Worm (Caenorhabditis elegans): ENCODE data around the gene irld-27.

The irld-27 gene

ce11 chrII:3337039-3337438 lies 4.9 kb downstream of the irld-27 start, which contains the start of gene F14D2.19:
Gene F14D2.19 (minus strand): TSS chrII:3337139.
- no peak for TF ChIP-seq hmg-4 (GFP tag; optimal IDR thresholded peaks at IDR 0.05)
- TF ChIP-seq tbx-37 (GFP tag; conservative IDR thresholded peaks at IDR 0.05), result no peak
- TF ChIP-seq tra-4 (tag; optimal IDR thresholded peaks at IDR 0.05), result no peak
- TF ChIP-seq scrt-1 (GFP tag; IDR thresholded peaks at IDR 0.05), result no peak
- no peak for TF ChIP-seq ets-7 (tag; optimal IDR thresholded peaks at IDR 0.05)
- TF ChIP-seq tbx-11 (GFP tag; IDR thresholded peaks at IDR 0.05), result no peak
- TF ChIP-seq sea-1 (GFP tag; conservative IDR thresholded peaks at IDR 0.05), result no peak
- TF ChIP-seq pes-1 (GFP tag; IDR thresholded peaks at IDR 0.05), result no peak
- no peak for TF ChIP-seq flt-1 (GFP tag; IDR thresholded peaks at IDR 0.05)
- TF ChIP-seq aly-1 (tag; optimal IDR thresholded peaks at IDR 0.05), result no peak
- no peak for TF ChIP-seq hnd-1 (tag; optimal IDR thresholded peaks at IDR 0.05)
- no peak for TF ChIP-seq B0310.2 (tag; optimal IDR thresholded peaks at IDR 0.05)
- TF ChIP-seq ceh-13 (GFP tag; optimal IDR thresholded peaks at IDR 0.05), result no peak

ce11 chrII:3338556-3338955 lies 6.4 kb downstream of the irld-27 start, which contains the start of gene F14D2.7:
Gene F14D2.7 (minus strand): TSS chrII:3338656.
- TF ChIP-seq tbx-11 (GFP tag; IDR thresholded peaks at IDR 0.05) (no peak), ama-1 (optimal IDR thresholded peaks at IDR 0.05) (no peak), ets-7 (tag; optimal IDR thresholded peaks at IDR 0.05) (no peak), ceh-13 (GFP tag; optimal IDR thresholded peaks at IDR 0.05) (no peak), pes-1 (GFP tag; IDR thresholded peaks at IDR 0.05) (no peak), flt-1 (GFP tag; IDR thresholded peaks at IDR 0.05) (no peak), tbx-37 (GFP tag; conservative IDR thresholded peaks at IDR 0.05) (no peak), hmbx-1 (tag; optimal IDR thresholded peaks at IDR 0.05) (no peak), hnd-1 (tag; optimal IDR thresholded peaks at IDR 0.05) (no peak), scrt-1 (GFP tag; IDR thresholded peaks at IDR 0.05) (no peak), ceh-36 (tag; optimal IDR thresholded peaks at IDR 0.05) (no peak), sea-1 (GFP tag; conservative IDR thresholded peaks at IDR 0.05) (no peak), aly-1 (tag; optimal IDR thresholded peaks at IDR 0.05) (no peak)

ce11 chrII:3340251-3340650 lies 8.1 kb downstream of the irld-27 start, which contains the start of gene F14D2.5:
Gene F14D2.5 (plus strand): TSS chrII:3340551.
- TF ChIP-seq ama-1 (optimal IDR thresholded peaks at IDR 0.05) (no peak), ceh-36 (tag; optimal IDR thresholded peaks at IDR 0.05) (no peak), tbx-37 (GFP tag; conservative IDR thresholded peaks at IDR 0.05) (no peak)

ce11 chrII:3340818-3341217 lies 8.7 kb downstream of the irld-27 start:
- TF ChIP-seq hmg-4 (GFP tag; optimal IDR thresholded peaks at IDR 0.05) (no peak), ets-7 (tag; optimal IDR thresholded peaks at IDR 0.05) (no peak), ama-1 (optimal IDR thresholded peaks at IDR 0.05) (no peak), hmbx-1 (tag; optimal IDR thresholded peaks at IDR 0.05) (no peak), sea-1 (GFP tag; conservative IDR thresholded peaks at IDR 0.05) (no peak), ceh-36 (tag; optimal IDR thresholded peaks at IDR 0.05) (no peak), B0310.2 (tag; optimal IDR thresholded peaks at IDR 0.05) (no peak), hnd-1 (tag; optimal IDR thresholded peaks at IDR 0.05) (no peak), tbx-11 (GFP tag; IDR thresholded peaks at IDR 0.05) (no peak), pes-1 (GFP tag; IDR thresholded peaks at IDR 0.05) (no peak), scrt-1 (GFP tag; IDR thresholded peaks at IDR 0.05) (no peak), tra-4 (tag; optimal IDR thresholded peaks at IDR 0.05) (no peak), tbx-37 (GFP tag; conservative IDR thresholded peaks at IDR 0.05) (no peak), F13C5.2 (tag; optimal IDR thresholded peaks at IDR 0.05) (no peak), aly-1 (tag; optimal IDR thresholded peaks at IDR 0.05) (no peak), ceh-13 (GFP tag; optimal IDR thresholded peaks at IDR 0.05) (no peak), flt-1 (GFP tag; IDR thresholded peaks at IDR 0.05) (no peak)

ce11 chrII:3341989-3342388 lies 9.8 kb downstream of the irld-27 start, which contains the start of gene F14D2.11:
Gene F14D2.11 (minus strand): TSS chrII:3342089.
- TF ChIP-seq ets-7 (tag; optimal IDR thresholded peaks at IDR 0.05) (no peak), scrt-1 (GFP tag; IDR thresholded peaks at IDR 0.05) (no peak), hmg-4 (GFP tag; optimal IDR thresholded peaks at IDR 0.05) (no peak), ceh-36 (tag; optimal IDR thresholded peaks at IDR 0.05) (no peak), ama-1 (optimal IDR thresholded peaks at IDR 0.05) (no peak)

- TF ChIP-seq F13C5.2 (tag; optimal IDR thresholded peaks at IDR 0.05) (no peak), ets-7 (tag; optimal IDR thresholded peaks at IDR 0.05) (no peak), ceh-13 (GFP tag; optimal IDR thresholded peaks at IDR 0.05) (no peak), ama-1 (optimal IDR thresholded peaks at IDR 0.05) (no peak), hnd-1 (tag; optimal IDR thresholded peaks at IDR 0.05) (no peak), flt-1 (GFP tag; IDR thresholded peaks at IDR 0.05) (no peak), hmbx-1 (tag; optimal IDR thresholded peaks at IDR 0.05) (no peak), aly-1 (tag; optimal IDR thresholded peaks at IDR 0.05) (no peak), tra-4 (tag; optimal IDR thresholded peaks at IDR 0.05) (no peak), scrt-1 (GFP tag; IDR thresholded peaks at IDR 0.05) (no peak), pes-1 (GFP tag; IDR thresholded peaks at IDR 0.05) (no peak), sea-1 (GFP tag; conservative IDR thresholded peaks at IDR 0.05) (no peak), B0310.2 (tag; optimal IDR thresholded peaks at IDR 0.05) (no peak), hmg-4 (GFP tag; optimal IDR thresholded peaks at IDR 0.05) (no peak), tbx-37 (GFP tag; conservative IDR thresholded peaks at IDR 0.05) (no peak), ceh-36 (tag; optimal IDR thresholded peaks at IDR 0.05) (no peak), tbx-11 (GFP tag; IDR thresholded peaks at IDR 0.05) (no peak)
Measured at ce11 chrII:3343714-3344113, 11.6 kb downstream of the irld-27 start, which contains the start of gene F14D2.15. Gene F14D2.15 (minus strand): TSS chrII:3343814.

ce11 chrII:3344917-3345316 lies 12.8 kb downstream of the irld-27 start, which contains the start of gene bath-28:
Gene bath-28 (minus strand): TSS chrII:3344967.
- no peak for TF ChIP-seq ama-1 (optimal IDR thresholded peaks at IDR 0.05)
- TF ChIP-seq hnd-1 (tag; optimal IDR thresholded peaks at IDR 0.05), result no peak
- no peak for TF ChIP-seq B0310.2 (tag; optimal IDR thresholded peaks at IDR 0.05)
- no peak for TF ChIP-seq F13C5.2 (tag; optimal IDR thresholded peaks at IDR 0.05)
- TF ChIP-seq pes-1 (GFP tag; IDR thresholded peaks at IDR 0.05), result no peak
- no peak for TF ChIP-seq ceh-36 (tag; optimal IDR thresholded peaks at IDR 0.05)
- no peak for TF ChIP-seq ceh-13 (GFP tag; optimal IDR thresholded peaks at IDR 0.05)
- TF ChIP-seq scrt-1 (GFP tag; IDR thresholded peaks at IDR 0.05), result no peak
- TF ChIP-seq hmbx-1 (tag; optimal IDR thresholded peaks at IDR 0.05), result no peak
- no peak for TF ChIP-seq ets-7 (tag; optimal IDR thresholded peaks at IDR 0.05)
- TF ChIP-seq tbx-11 (GFP tag; IDR thresholded peaks at IDR 0.05), result no peak
- TF ChIP-seq hmg-4 (GFP tag; optimal IDR thresholded peaks at IDR 0.05), result no peak

All from whole organism, early embryonic.